Worm (Caenorhabditis elegans): ENCODE results near the gene hsp-25.

Gene hsp-25

ce11 chrX:6057580-6058305 lies 18.3 kb upstream of the hsp-25 start, which contains the start of gene gln-1:
Gene gln-1 (plus strand): TSS chrX:6058255.
- TF ChIP-seq K02D7.2 (tag; optimal IDR thresholded peaks at IDR 0.05) (no peak), ref-2 (tag; optimal IDR thresholded peaks at IDR 0.05) (peak; percentile 5), pros-1 (tag; optimal IDR thresholded peaks at IDR 0.05) (no peak), rnt-1 (tag; optimal IDR thresholded peaks at IDR 0.05) (peak; percentile 64), ceh-24 (tag; optimal IDR thresholded peaks at IDR 0.05) (no peak)

DNA sequence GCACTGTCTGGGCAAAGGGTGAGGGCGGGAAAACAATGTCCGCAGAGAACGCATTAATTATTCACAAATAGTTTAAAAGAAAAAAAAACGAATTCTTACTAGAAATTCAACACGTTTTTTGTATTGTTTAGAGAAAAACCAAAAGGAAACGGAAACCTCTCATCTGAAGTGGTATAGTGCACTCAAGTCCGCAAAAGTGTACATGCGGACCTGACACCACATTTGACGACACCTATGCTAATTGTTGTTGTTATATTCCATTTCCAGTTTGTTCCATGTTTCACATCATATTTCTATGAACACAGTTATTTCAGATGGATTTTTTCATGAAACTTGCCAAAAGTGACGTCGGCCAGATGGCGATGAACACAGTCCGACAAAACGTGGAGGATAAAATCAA lies 13.3 kb upstream of the hsp-25 start, which contains the start of gene C45B2.6:
C45B2.6 (plus strand) TSS at position 136 of the 400 bp plus-strand sequence.
- TF ChIP-seq unc-55 (GFP tag; optimal IDR thresholded peaks at IDR 0.05) (no peak), ceh-2 (tag; optimal IDR thresholded peaks at IDR 0.05) (no peak), ztf-16 (tag; optimal IDR thresholded peaks at IDR 0.05) (no peak), npax-4 (tag; optimal IDR thresholded peaks at IDR 0.05) (no peak)

DNA sequence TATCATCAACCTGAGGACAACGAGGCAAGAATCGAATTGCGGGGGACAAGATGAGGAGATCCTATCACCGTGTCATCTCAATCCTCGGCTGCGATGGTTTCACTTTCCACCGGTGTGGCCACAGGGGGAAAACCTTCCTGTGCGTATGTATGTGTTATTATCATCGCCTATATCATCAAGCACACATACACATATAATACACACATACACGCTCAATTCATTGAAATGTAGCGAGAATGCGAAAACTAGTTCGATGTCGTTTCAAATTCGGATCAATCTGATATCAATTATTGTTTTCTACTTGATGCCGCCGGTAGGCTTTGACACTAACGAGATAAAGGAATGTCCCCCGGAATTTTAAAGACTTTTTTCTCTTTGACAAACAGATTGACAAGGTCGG lies 11.4 kb upstream of the hsp-25 start:
- no peak for TF ChIP-seq madf-2 (tag; optimal IDR thresholded peaks at IDR 0.05)
- no peak for TF ChIP-seq pat-9 (tag; optimal IDR thresholded peaks at IDR 0.05)
- no peak for TF ChIP-seq sdc-2 (tag; optimal IDR thresholded peaks at IDR 0.05)
- TF ChIP-seq syd-9 (tag; optimal IDR thresholded peaks at IDR 0.05) = no peak
- TF ChIP-seq hlh-8 (tag; optimal IDR thresholded peaks at IDR 0.05) = no peak
- TF ChIP-seq gmeb-2 (tag; optimal IDR thresholded peaks at IDR 0.05) = no peak
- no peak for TF ChIP-seq ceh-14 (tag; optimal IDR thresholded peaks at IDR 0.05)
- TF ChIP-seq ceh-45 (GFP tag; IDR thresholded peaks at IDR 0.05) = no peak
- TF ChIP-seq nhr-232 (tag; optimal IDR thresholded peaks at IDR 0.05) = no peak
- no peak for TF ChIP-seq unc-86 (tag; optimal IDR thresholded peaks at IDR 0.05)
- no peak for TF ChIP-seq ceh-31 (tag; optimal IDR thresholded peaks at IDR 0.05)
- TF ChIP-seq fax-1 (tag; optimal IDR thresholded peaks at IDR 0.05) = no peak
- TF ChIP-seq fkh-10 (GFP tag; optimal IDR thresholded peaks at IDR 0.05) = no peak
- no peak for TF ChIP-seq unc-3 (GFP tag; conservative IDR thresholded peaks at IDR 0.05)
- no peak for TF ChIP-seq unc-3 (tag; optimal IDR thresholded peaks at IDR 0.05)
- TF ChIP-seq unc-55 (GFP tag; optimal IDR thresholded peaks at IDR 0.05) = no peak
- no peak for TF ChIP-seq hlh-30 (tag; optimal IDR thresholded peaks at IDR 0.05; ENCODE audit: insufficient read depth)
- TF ChIP-seq tbx-7 (tag; optimal IDR thresholded peaks at IDR 0.05) = no peak
- TF ChIP-seq hlh-15 (tag; optimal IDR thresholded peaks at IDR 0.05) = no peak
- TF ChIP-seq T23F11.4 (GFP tag; optimal IDR thresholded peaks at IDR 0.05) = no peak

DNA sequence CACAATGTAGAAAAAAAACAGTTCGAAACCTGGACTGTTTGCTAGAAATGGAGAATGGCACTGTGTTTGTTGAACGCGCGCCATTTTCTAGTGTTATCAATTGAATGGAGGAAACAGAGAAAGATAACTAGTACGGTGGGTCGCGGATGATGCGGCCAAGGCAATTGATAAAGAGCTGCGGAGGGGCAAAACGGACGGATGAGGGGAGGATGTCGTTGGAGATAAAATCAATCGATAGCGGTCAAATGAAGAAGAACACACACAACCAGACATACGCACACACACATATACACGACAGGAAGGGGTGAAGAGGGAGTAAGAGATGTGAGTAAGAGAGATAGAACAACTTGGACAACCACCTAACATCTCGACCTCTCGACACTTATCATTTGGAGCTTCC lies 10.6 kb upstream of the hsp-25 start:
- TF ChIP-seq sox-4 (tag; optimal IDR thresholded peaks at IDR 0.05) = no peak
- no peak for TF ChIP-seq nfya-1 (tag; optimal IDR thresholded peaks at IDR 0.05)
- no peak for TF ChIP-seq ets-4 (tag; optimal IDR thresholded peaks at IDR 0.05)
- TF ChIP-seq K02D7.2 (tag; optimal IDR thresholded peaks at IDR 0.05) = no peak
- no peak for TF ChIP-seq ztf-16 (tag; optimal IDR thresholded peaks at IDR 0.05)
- no peak for TF ChIP-seq tbx-7 (tag; optimal IDR thresholded peaks at IDR 0.05)
- no peak for TF ChIP-seq lin-11 (tag; optimal IDR thresholded peaks at IDR 0.05)
- TF ChIP-seq elt-2 (tag; optimal IDR thresholded peaks at IDR 0.05) = peak; percentile 76
- TF ChIP-seq rnt-1 (tag; optimal IDR thresholded peaks at IDR 0.05) = peak; percentile 5
- no peak for TF ChIP-seq elt-4 (tag; optimal IDR thresholded peaks at IDR 0.05)

DNA sequence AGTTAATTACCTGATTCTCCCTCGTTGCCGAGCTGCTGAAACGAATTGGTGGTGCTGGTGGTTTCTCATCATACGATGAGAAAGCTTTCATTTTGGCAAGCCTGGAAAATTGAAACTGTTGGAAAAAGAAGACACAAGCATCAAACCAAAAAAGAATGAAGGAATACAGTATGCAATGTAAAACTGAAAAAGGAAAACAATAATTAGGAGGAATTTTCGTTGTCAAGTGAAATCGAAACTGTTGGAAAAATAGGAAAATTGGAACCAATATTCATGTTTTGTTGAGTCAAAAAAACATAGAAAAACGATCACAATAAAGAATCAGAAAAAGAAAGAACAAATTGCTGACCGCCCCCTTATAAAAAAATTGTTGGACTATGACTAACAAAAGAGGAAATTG lies 9.1 kb upstream of the hsp-25 start, which contains the start of gene pak-1:
pak-1 (minus strand) TSS at position 101 of the 400 bp plus-strand sequence.
- no peak for TF ChIP-seq unc-3 (GFP tag; conservative IDR thresholded peaks at IDR 0.05)
- TF ChIP-seq unc-3 (tag; optimal IDR thresholded peaks at IDR 0.05) = no peak
- TF ChIP-seq sox-4 (tag; optimal IDR thresholded peaks at IDR 0.05) = no peak
- no peak for TF ChIP-seq che-1 (tag; optimal IDR thresholded peaks at IDR 0.05)
- TF ChIP-seq dve-1 (tag; optimal IDR thresholded peaks at IDR 0.05) = no peak
